Fruit fly (Drosophila melanogaster): ENCODE measurements around the gene KLHL18.

KLHL18 gene

DNA sequence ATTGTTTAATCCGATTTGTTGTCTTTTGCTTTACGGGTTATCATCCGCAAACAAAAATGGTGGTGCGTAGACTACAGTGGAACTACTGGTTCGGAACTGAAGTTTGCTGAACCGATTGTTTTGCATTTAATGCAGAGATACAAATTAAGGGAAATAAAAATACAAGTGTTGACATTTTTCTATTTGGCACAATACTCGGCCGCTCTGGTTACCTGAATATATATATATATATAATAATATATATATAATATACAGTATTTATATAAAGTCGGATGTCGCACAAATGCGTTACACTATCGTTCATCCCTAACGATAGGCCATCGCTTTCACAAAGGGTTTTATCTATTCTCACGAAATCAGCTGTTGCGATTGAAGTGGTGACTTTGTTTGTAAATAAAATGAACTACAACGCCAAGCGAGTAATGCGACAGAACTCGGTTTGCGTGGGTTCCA, 6.6 kb upstream of the KLHL18 start, which contains the start of the genes DCAF12 and Spt3 (continued):
- TF ChIP-seq CG9876 (GFP tag; optimal IDR thresholded peaks at IDR 0.05) (no peak), z (GFP tag; IDR thresholded peaks at IDR 0.05) (no peak), ab (GFP tag; optimal IDR thresholded peaks at IDR 0.05) (no peak), Aef1 (GFP tag; IDR thresholded peaks at IDR 0.05) (peak; percentile 56), dmrt11E (tag; optimal IDR thresholded peaks at IDR 0.05) (peak; percentile 67), Rx (GFP tag; IDR thresholded peaks at IDR 0.05) (peak; percentile 10; the same call in 1 of the 2 replicates), fd64A (GFP tag; optimal IDR thresholded peaks at IDR 0.05) (no peak), CG4617 (GFP tag; optimal IDR thresholded peaks at IDR 0.05; ENCODE audit: borderline replicate concordance) (peak; percentile 44), CG14667 (GFP tag; IDR thresholded peaks at IDR 0.05) (peak; percentile 39; the same call in 1 of the 2 replicates), HLH4C (GFP tag; IDR thresholded peaks at IDR 0.05; ENCODE audit: partially characterized antibody) (peak; percentile 93), CG4360 (GFP tag; IDR thresholded peaks at IDR 0.05) (no peak), unc-4 (GFP tag; IDR thresholded peaks at IDR 0.05; ENCODE audit: partially characterized antibody) (peak; percentile 87), zfh2 (GFP tag; optimal IDR thresholded peaks at IDR 0.05) (no peak), h (optimal IDR thresholded peaks at IDR 0.05) (no peak), croc (GFP tag; conservative IDR thresholded peaks at IDR 0.05) (peak; percentile 52; the same call in 2 of the 3 replicates), lmd (GFP tag; IDR thresholded peaks at IDR 0.05) (peak; percentile 49), Hr3 (GFP tag; optimal IDR thresholded peaks at IDR 0.05) (peak; percentile 75), CG18262 (tag; optimal IDR thresholded peaks at IDR 0.05) (no peak), lov (optimal IDR thresholded peaks at IDR 0.05) (no peak), lov (GFP tag; IDR thresholded peaks at IDR 0.05) (no peak), trem (tag; optimal IDR thresholded peaks at IDR 0.05) (peak; percentile 85), Bteb2 (GFP tag; optimal IDR thresholded peaks at IDR 0.05) (no peak), lola (GFP tag; optimal IDR thresholded peaks at IDR 0.05) (peak in 1 of 3 experiments; percentile 63), CG4282 (GFP tag; optimal IDR thresholded peaks at IDR 0.05) (no peak), jumu (GFP tag; optimal IDR thresholded peaks at IDR 0.05) (no peak), Asciz (GFP tag; optimal IDR thresholded peaks at IDR 0.05) (no peak), sob (GFP tag; IDR thresholded peaks at IDR 0.05) (peak; percentile 43; the same call in 1 of the 2 replicates), CG31365 (tag; optimal IDR thresholded peaks at IDR 0.05) (no peak), CG15479 (GFP tag; optimal IDR thresholded peaks at IDR 0.05) (no peak), lilli (GFP tag; optimal IDR thresholded peaks at IDR 0.05) (peak; percentile 12), CG10979 (tag; optimal IDR thresholded peaks at IDR 0.05) (no peak), danr (GFP tag; IDR thresholded peaks at IDR 0.05) (no peak), CG11247 (GFP tag; IDR thresholded peaks at IDR 0.05) (0 out of 2 replicates have a peak, but pooled peaks have one; percentile 42), CG14965 (GFP tag; optimal IDR thresholded peaks at IDR 0.05; ENCODE audit: borderline replicate concordance) (no peak), Gug (GFP tag; IDR thresholded peaks at IDR 0.05) (peak; percentile 63; the same call in 1 of the 4 replicates), Elba2 (GFP tag; optimal IDR thresholded peaks at IDR 0.05) (no peak), CG18011 (GFP tag; optimal IDR thresholded peaks at IDR 0.05) (no peak), CrebB (tag; optimal IDR thresholded peaks at IDR 0.05) (no peak), pum (GFP tag; optimal IDR thresholded peaks at IDR 0.05) (no peak), Pdp1 (GFP tag; optimal IDR thresholded peaks at IDR 0.05) (no peak), CG2120 (GFP tag; optimal IDR thresholded peaks at IDR 0.05) (peak; percentile 32), ci (GFP tag; IDR thresholded peaks at IDR 0.05) (no peak), H15 (GFP tag; IDR thresholded peaks at IDR 0.05) (no peak), CG7963 (GFP tag; IDR thresholded peaks at IDR 0.05; ENCODE audit: partially characterized antibody) (peak; percentile 88), Kr (GFP tag; optimal IDR thresholded peaks at IDR 0.05) (peak; percentile 91), CG2116 (GFP tag; optimal IDR thresholded peaks at IDR 0.05) (peak; percentile 35), Hsf (GFP tag; optimal IDR thresholded peaks at IDR 0.05) (no peak), pita (GFP tag; optimal IDR thresholded peaks at IDR 0.05) (no peak), CG31224 (GFP tag; IDR thresholded peaks at IDR 0.05) (0 out of 2 replicates have a peak, but pooled peaks have one; percentile 35)
